Worm (Caenorhabditis elegans): Measurements from ENCODE around the gene nhx-9.

DNA sequence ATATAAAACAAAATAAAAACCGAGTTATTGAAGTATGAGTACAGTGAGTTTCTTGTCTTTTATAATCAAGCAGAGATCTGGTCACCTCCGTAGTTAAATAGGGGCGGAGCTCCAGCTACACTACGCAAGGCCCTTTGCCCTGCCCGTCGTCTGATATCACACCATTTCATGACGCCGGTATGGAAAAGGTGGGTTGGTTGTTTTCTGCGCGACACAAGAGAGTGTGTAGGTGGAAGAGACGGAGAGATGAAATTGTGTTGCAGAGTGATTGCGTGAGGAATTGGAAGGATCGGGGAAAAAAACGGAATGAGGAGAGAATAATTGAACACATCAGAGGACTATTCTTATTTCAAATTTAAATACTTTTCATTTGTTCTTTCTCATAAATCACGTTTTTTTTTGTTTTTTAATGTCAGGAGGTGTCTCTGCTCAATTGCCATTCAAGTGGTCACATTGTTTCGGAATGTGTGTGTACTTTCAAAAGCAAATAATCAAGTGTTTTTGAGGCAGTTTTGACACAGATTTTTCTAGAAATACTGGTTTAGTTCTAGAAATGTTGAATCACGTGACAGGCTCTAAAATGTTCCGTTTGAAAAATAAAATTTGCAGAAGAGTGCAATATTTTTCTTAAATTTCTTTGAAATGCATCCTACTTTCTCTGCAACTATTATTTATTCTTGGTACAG, 14.8 kb upstream of the nhx-9 start, which contains the start of gene ZK822.9:
- TF ChIP-seq lsy-2 (tag; optimal IDR thresholded peaks at IDR 0.05): no peak
- TF ChIP-seq pha-4 (tag; optimal IDR thresholded peaks at IDR 0.05): no peak
- TF ChIP-seq lin-13 (tag; optimal IDR thresholded peaks at IDR 0.05): no peak
- no peak for TF ChIP-seq ces-1 (GFP tag; optimal IDR thresholded peaks at IDR 0.05)
- TF ChIP-seq unc-39 (tag; optimal IDR thresholded peaks at IDR 0.05): no peak
- no peak for TF ChIP-seq snpc-4 (tag; optimal IDR thresholded peaks at IDR 0.05)
- no peak for TF ChIP-seq drap-1 (GFP tag; optimal IDR thresholded peaks at IDR 0.05)
- no peak for TF ChIP-seq mab-5 (tag; optimal IDR thresholded peaks at IDR 0.05)
- TF ChIP-seq ceh-39 (tag; optimal IDR thresholded peaks at IDR 0.05): no peak
- no peak for TF ChIP-seq ztf-11 (tag; optimal IDR thresholded peaks at IDR 0.05)
- TF ChIP-seq unc-62 (GFP tag; optimal IDR thresholded peaks at IDR 0.05): no peak
- no peak for TF ChIP-seq elt-1 (tag; optimal IDR thresholded peaks at IDR 0.05; ENCODE audit: borderline replicate concordance, insufficient read depth)
- TF ChIP-seq mep-1 (tag; optimal IDR thresholded peaks at IDR 0.05): no peak
